In genomic region chrX:7715433-7715832, dm6 we compare ENCODE assay signal across 1 fruit fly cellular context.
TF ChIP-seq lines count a peak whose summit lies in the region.

No protein-coding gene starts in this region.

TF ChIP-seq in whole organism, embryonic, 481 proteins besides CTCF, POLR2A, EP300 and RAD21 (continued from another document):
- TF ChIP-seq Sox102F (GFP tag; optimal IDR thresholded peaks at IDR 0.05; lab: Kevin White, UChicago): no peak
- no peak for TF ChIP-seq CG12659 (GFP tag; optimal IDR thresholded peaks at IDR 0.05; lab: Kevin White, UChicago)
- no peak for TF ChIP-seq B-H2 (GFP tag; optimal IDR thresholded peaks at IDR 0.05; lab: Kevin White, UChicago)
- no peak for TF ChIP-seq Lhr (GFP tag; optimal IDR thresholded peaks at IDR 0.05; lab: Kevin White, UChicago)
- TF ChIP-seq otp (GFP tag; IDR thresholded peaks at IDR 0.05; lab: Robert Waterston, UW): no peak
- no peak for TF ChIP-seq Dp (GFP tag; optimal IDR thresholded peaks at IDR 0.05; lab: Kevin White, UChicago)
- TF ChIP-seq CG12942 (GFP tag; optimal IDR thresholded peaks at IDR 0.05; lab: Kevin White, UChicago): no peak
- peak; percentile 11 for TF ChIP-seq CG11504 (tag; optimal IDR thresholded peaks at IDR 0.05; lab: Kevin White, UChicago)
- TF ChIP-seq Sry-δ (GFP tag; optimal IDR thresholded peaks at IDR 0.05; lab: Kevin White, UChicago): no peak
- TF ChIP-seq CG34422 (GFP tag; IDR thresholded peaks at IDR 0.05; lab: Robert Waterston, UW): no peak
- no peak for TF ChIP-seq unpg (GFP tag; optimal IDR thresholded peaks at IDR 0.05; lab: Kevin White, UChicago)
- no peak for TF ChIP-seq Dll (GFP tag; IDR thresholded peaks at IDR 0.05; lab: Robert Waterston, UW; ENCODE audit: partially characterized antibody)
- no peak for TF ChIP-seq CG14667 (GFP tag; IDR thresholded peaks at IDR 0.05; lab: Robert Waterston, UW)
